Worm (Caenorhabditis elegans): Measurements from ENCODE around the gene nhr-172.

The nhr-172 gene

ce11 chrV:7490340-7490739 is 18.5 kb upstream of the nhr-172 start, which contains the start of gene srbc-9:
TSS of gene srbc-9 (minus strand) at chrV:7490440.
- TF ChIP-seq nhr-76 (tag; optimal IDR thresholded peaks at IDR 0.05) (no peak), nhr-237 (tag; optimal IDR thresholded peaks at IDR 0.05) (no peak), lin-13 (tag; optimal IDR thresholded peaks at IDR 0.05) (no peak), nhr-28 (tag; optimal IDR thresholded peaks at IDR 0.05) (no peak), nhr-12 (tag; optimal IDR thresholded peaks at IDR 0.05) (no peak), ceh-83 (GFP tag; optimal IDR thresholded peaks at IDR 0.05) (no peak), mls-2 (tag; optimal IDR thresholded peaks at IDR 0.05) (no peak), flh-1 (GFP tag; optimal IDR thresholded peaks at IDR 0.05) (no peak), zip-8 (tag; optimal IDR thresholded peaks at IDR 0.05) (no peak), lsy-2 (tag; optimal IDR thresholded peaks at IDR 0.05) (no peak), unc-120 (tag; optimal IDR thresholded peaks at IDR 0.05; ENCODE audit: poor library complexity, severe bottlenecking) (no peak), elt-3 (tag; optimal IDR thresholded peaks at IDR 0.05) (no peak), tbx-8 (GFP tag; optimal IDR thresholded peaks at IDR 0.05) (no peak), M03D4.4 (tag; optimal IDR thresholded peaks at IDR 0.05) (no peak), ceh-43 (GFP tag; optimal IDR thresholded peaks at IDR 0.05) (no peak), blmp-1 (tag; optimal IDR thresholded peaks at IDR 0.05) (no peak), unc-39 (tag; optimal IDR thresholded peaks at IDR 0.05) (no peak)

ce11 chrV:7492924-7493323 is 15.9 kb upstream of the nhr-172 start, which contains the start of gene srbc-10:
TSS of gene srbc-10 (minus strand) at chrV:7493024.
- TF ChIP-seq mls-2 (tag; optimal IDR thresholded peaks at IDR 0.05) (no peak), zip-8 (tag; optimal IDR thresholded peaks at IDR 0.05) (no peak), tbx-8 (GFP tag; optimal IDR thresholded peaks at IDR 0.05) (no peak), ceh-43 (GFP tag; optimal IDR thresholded peaks at IDR 0.05) (no peak), mep-1 (tag; optimal IDR thresholded peaks at IDR 0.05) (no peak), sem-2 (GFP tag; optimal IDR thresholded peaks at IDR 0.05) (no peak), ztf-11 (tag; optimal IDR thresholded peaks at IDR 0.05) (no peak)

- TF ChIP-seq sem-2 (GFP tag; optimal IDR thresholded peaks at IDR 0.05) (no peak), nhr-12 (tag; optimal IDR thresholded peaks at IDR 0.05) (no peak), elt-3 (tag; optimal IDR thresholded peaks at IDR 0.05) (no peak), mab-5 (tag; optimal IDR thresholded peaks at IDR 0.05) (no peak), nhr-28 (tag; optimal IDR thresholded peaks at IDR 0.05) (no peak), ceh-83 (GFP tag; optimal IDR thresholded peaks at IDR 0.05) (no peak), pha-4 (tag; optimal IDR thresholded peaks at IDR 0.05) (no peak), mls-2 (tag; optimal IDR thresholded peaks at IDR 0.05) (no peak), lin-32 (GFP tag; optimal IDR thresholded peaks at IDR 0.05) (no peak), ham-2 (GFP tag; optimal IDR thresholded peaks at IDR 0.05) (no peak), zip-8 (tag; optimal IDR thresholded peaks at IDR 0.05) (no peak), nhr-76 (tag; optimal IDR thresholded peaks at IDR 0.05) (no peak), lsy-2 (tag; optimal IDR thresholded peaks at IDR 0.05) (no peak)
Measured at ce11 chrV:7495189-7495588, 13.6 kb upstream of the nhr-172 start, which contains the start of gene srbc-11. TSS of gene srbc-11 (minus strand) at chrV:7495289.

- no peak for TF ChIP-seq mls-2 (tag; optimal IDR thresholded peaks at IDR 0.05)
- TF ChIP-seq blmp-1 (tag; optimal IDR thresholded peaks at IDR 0.05), result no peak
- TF ChIP-seq unc-39 (tag; optimal IDR thresholded peaks at IDR 0.05), result no peak
- TF ChIP-seq ham-2 (GFP tag; optimal IDR thresholded peaks at IDR 0.05), result no peak
- no peak for TF ChIP-seq unc-120 (tag; optimal IDR thresholded peaks at IDR 0.05; ENCODE audit: poor library complexity, severe bottlenecking)
- no peak for TF ChIP-seq lsy-2 (tag; optimal IDR thresholded peaks at IDR 0.05)
Measured at ce11 chrV:7497440-7497839, 11.4 kb upstream of the nhr-172 start, which contains the start of gene srh-79. TSS of gene srh-79 (plus strand) at chrV:7497740.

- no peak for TF ChIP-seq ces-1 (GFP tag; optimal IDR thresholded peaks at IDR 0.05)
- TF ChIP-seq nhr-28 (tag; optimal IDR thresholded peaks at IDR 0.05), result no peak
- TF ChIP-seq nhr-237 (tag; optimal IDR thresholded peaks at IDR 0.05), result no peak
- TF ChIP-seq unc-62 (GFP tag; optimal IDR thresholded peaks at IDR 0.05), result no peak
- TF ChIP-seq mab-5 (tag; optimal IDR thresholded peaks at IDR 0.05), result no peak
- no peak for TF ChIP-seq blmp-1 (tag; optimal IDR thresholded peaks at IDR 0.05)
- TF ChIP-seq tbx-8 (GFP tag; optimal IDR thresholded peaks at IDR 0.05), result no peak
- no peak for TF ChIP-seq bed-3 (GFP tag; optimal IDR thresholded peaks at IDR 0.05)
- no peak for TF ChIP-seq lin-32 (GFP tag; optimal IDR thresholded peaks at IDR 0.05)
- no peak for TF ChIP-seq ceh-83 (GFP tag; optimal IDR thresholded peaks at IDR 0.05)
- TF ChIP-seq M03D4.4 (tag; optimal IDR thresholded peaks at IDR 0.05), result no peak
- no peak for TF ChIP-seq lin-13 (tag; optimal IDR thresholded peaks at IDR 0.05)
- no peak for TF ChIP-seq lsy-2 (tag; optimal IDR thresholded peaks at IDR 0.05)
- no peak for TF ChIP-seq sem-2 (GFP tag; optimal IDR thresholded peaks at IDR 0.05)
- no peak for TF ChIP-seq hlh-1 (tag; optimal IDR thresholded peaks at IDR 0.05)
- TF ChIP-seq unc-39 (tag; optimal IDR thresholded peaks at IDR 0.05), result no peak
- TF ChIP-seq zip-8 (tag; optimal IDR thresholded peaks at IDR 0.05), result no peak
- TF ChIP-seq nhr-76 (tag; optimal IDR thresholded peaks at IDR 0.05), result no peak
Measured at ce11 chrV:7501194-7501593, 7.6 kb upstream of the nhr-172 start.

- TF ChIP-seq flh-1 (GFP tag; optimal IDR thresholded peaks at IDR 0.05), result no peak
- no peak for TF ChIP-seq ceh-43 (GFP tag; optimal IDR thresholded peaks at IDR 0.05)
- no peak for TF ChIP-seq ceh-39 (tag; optimal IDR thresholded peaks at IDR 0.05)
- no peak for TF ChIP-seq pha-4 (tag; optimal IDR thresholded peaks at IDR 0.05)
Measured at ce11 chrV:7504271-7504670, 4.5 kb upstream of the nhr-172 start, which contains the start of gene srh-229. TSS of gene srh-229 (minus strand) at chrV:7504371.

Measured in whole organism, mixed stage, embryonic.